Worm (Caenorhabditis elegans) whole organism, midembryonic: Measurements from ENCODE around the gene T05B4.10.

ENCODE experiments used
- T22C8.4 ChIP-seq: fragments of 200-800 bp; sonication (Bioruptor generic); IDR thresholded peaks from 2 replicates; pipeline ENCODE4 v1.3.6; 2022; ENCODE audit warnings: missing genetic modification characterization, missing compliant biosample characterization
- flt-1 ChIP-seq: fragments of 200-800 bp; sonication (Bioruptor generic); IDR thresholded peaks from 2 replicates; pipeline ENCODE4 v1.3.6; 2022; ENCODE audit warnings: missing genetic modification characterization, missing compliant biosample characterization
- klf-2 ChIP-seq: fragments of 200-800 bp; sonication (Bioruptor generic); conservative IDR thresholded peaks from 2 replicates; pipeline ENCODE4 v1.3.6; 2022; ENCODE audit warnings: missing genetic modification reagents, missing genetic modification characterization, missing compliant biosample characterization
- med-1 ChIP-seq: sonication (generic microtip); optimal IDR thresholded peaks from 2 replicates; lab custom pipeline; 2017; ENCODE audit warnings: missing genetic modification characterization, mild to moderate bottlenecking, missing compliant biosample characterization, antibody characterized with exemption, missing genetic modification reagents; ENCODE audit not compliant: insufficient read depth
- ref-1 ChIP-seq: fragments of 200-800 bp; sonication (Bioruptor generic); conservative IDR thresholded peaks from 2 replicates; pipeline ENCODE4 v1.3.6; 2022; ENCODE audit warnings: missing genetic modification reagents, missing genetic modification characterization, missing compliant biosample characterization
- tab-1 ChIP-seq: fragments of 200-800 bp; sonication (Bioruptor generic); IDR thresholded peaks from 2 replicates; pipeline ENCODE4 v1.3.6; 2022; ENCODE audit warnings: missing genetic modification characterization, missing compliant biosample characterization
- ztf-23 ChIP-seq: fragments of 200-800 bp; sonication (Bioruptor generic); IDR thresholded peaks from 2 replicates; pipeline ENCODE4 v1.3.6; 2022; ENCODE audit warnings: missing genetic modification reagents, missing genetic modification characterization, missing compliant biosample characterization
- ztf-29 ChIP-seq: fragments of 200-800 bp; sonication (Bioruptor generic); IDR thresholded peaks from 2 replicates; pipeline ENCODE4 v1.3.6; 2022; ENCODE audit warnings: missing genetic modification reagents, missing genetic modification characterization, missing compliant biosample characterization

DNA sequence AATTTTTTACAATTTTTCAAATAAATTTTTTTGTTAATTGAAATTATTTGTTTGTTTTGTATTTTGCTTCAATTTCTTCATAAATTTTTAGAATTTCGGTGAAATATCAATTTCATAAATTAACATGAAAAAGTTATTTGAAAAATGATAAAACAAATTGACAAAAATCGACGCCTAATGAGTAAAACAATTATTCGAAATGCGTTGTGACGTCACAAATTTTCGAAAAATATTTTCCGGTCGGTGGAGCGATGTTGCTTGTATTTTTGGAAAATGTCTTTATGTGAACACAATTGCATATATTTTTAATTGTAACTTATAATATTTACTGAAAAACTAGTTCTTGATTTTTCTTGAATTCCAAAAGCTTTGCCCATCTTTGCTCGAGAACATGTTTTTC, 40.0 kb downstream of the T05B4.10 start:
- TF ChIP-seq klf-2, result no peak
- TF ChIP-seq ref-1 (GFP tag; lab: Robert Waterston, UW), result no peak
- no peak for TF ChIP-seq ztf-23 (GFP tag; lab: Robert Waterston, UW)
- no peak for TF ChIP-seq flt-1 (GFP tag; lab: Robert Waterston, UW)
- no peak for TF ChIP-seq ztf-29
- TF ChIP-seq T22C8.4 (GFP tag; lab: Robert Waterston, UW), result no peak
- no peak for TF ChIP-seq tab-1 (GFP tag; lab: Robert Waterston, UW)
- TF ChIP-seq med-1 (GFP tag; lab: Kevin White, UChicago), result no peak
